Fruit fly (Drosophila melanogaster): ENCODE data around the gene Pp1-87B.

DNA sequence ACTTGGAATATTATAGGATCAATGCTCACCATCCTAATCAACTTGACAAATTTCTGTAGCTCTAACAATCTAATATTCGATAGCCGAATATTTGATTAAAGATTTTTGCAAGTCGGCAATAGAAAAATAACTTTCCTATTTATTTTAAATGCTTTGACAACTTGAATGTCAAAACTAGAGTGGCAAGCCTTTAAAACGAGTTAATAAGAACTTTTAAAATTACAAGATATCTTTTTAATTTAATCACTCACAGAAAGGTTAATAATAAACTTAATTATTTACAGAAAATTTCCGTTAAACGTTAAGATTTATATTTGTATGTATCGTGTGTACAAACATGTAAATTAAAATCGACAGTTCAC, 13.3 kb upstream of the Pp1-87B start, which contains the start of the genes CG17207 and CG46427:
- TF ChIP-seq CG12605 (GFP tag; IDR thresholded peaks at IDR 0.05), result no peak
- TF ChIP-seq CG8159 (tag; optimal IDR thresholded peaks at IDR 0.05), result no peak
- TF ChIP-seq Pif1B (GFP tag; optimal IDR thresholded peaks at IDR 0.05), result no peak
- no peak for TF ChIP-seq fd96Ca (GFP tag; IDR thresholded peaks at IDR 0.05)
- TF ChIP-seq CG10348 (GFP tag; IDR thresholded peaks at IDR 0.05), result no peak
- no peak for TF ChIP-seq Pif1A (GFP tag; optimal IDR thresholded peaks at IDR 0.05)
- TF ChIP-seq CG15710 (tag; optimal IDR thresholded peaks at IDR 0.05), result no peak
- no peak for TF ChIP-seq CG13204 (GFP tag; optimal IDR thresholded peaks at IDR 0.05)
- no peak for TF ChIP-seq Ets98B (GFP tag; IDR thresholded peaks at IDR 0.05)
- TF ChIP-seq CG9948 (tag; optimal IDR thresholded peaks at IDR 0.05), result no peak
- no peak for TF ChIP-seq Snoo (tag; optimal IDR thresholded peaks at IDR 0.05)

All from whole organism, pupa.